Worm (Caenorhabditis elegans): ENCODE results near the gene C45G9.15.

ce11 chrIII:5076569-5076968 is 24.7 kb upstream of the C45G9.15 start:
- TF ChIP-seq ama-1 (optimal IDR thresholded peaks at IDR 0.05) (no peak), unc-42 (tag; optimal IDR thresholded peaks at IDR 0.05) (no peak)

Data from whole organism, late embryonic.